Worm (Caenorhabditis elegans) whole organism, L4 larva: Measurements from ENCODE around the gene gsy-1.

Experiments used
- R02D3.7 ChIP-seq: fragments of 150-350 bp; sonication (generic microtip); optimal IDR thresholded peaks from 3 replicates; lab custom pipeline; 2014; ENCODE audit warnings: missing biosample characterization, missing genetic modification characterization
- T20F7.1 ChIP-seq: fragments of 200-800 bp; sonication (Bioruptor generic); optimal IDR thresholded peaks from 2 replicates; lab custom pipeline; 2018; ENCODE audit warnings: mild to moderate bottlenecking, missing genetic modification characterization, missing compliant biosample characterization
- T26A8.4 ChIP-seq: fragments of 200-800 bp; sonication (Bioruptor generic); IDR thresholded peaks from 2 replicates; pipeline ENCODE4 v1.3.6; 2022; ENCODE audit warnings: missing genetic modification characterization, missing compliant biosample characterization
- Y48G9A.11 ChIP-seq: fragments of 200-800 bp; sonication (Bioruptor generic); IDR thresholded peaks from 2 replicates; pipeline ENCODE4 v1.3.6; 2022; ENCODE audit warnings: missing genetic modification reagents, missing genetic modification characterization, missing compliant biosample characterization
- Y75B8A.6 ChIP-seq: fragments of 200-800 bp; sonication (Bioruptor generic); IDR thresholded peaks from 2 replicates; pipeline ENCODE4 v1.3.6; 2022; ENCODE audit warnings: missing genetic modification reagents, missing genetic modification characterization, missing compliant biosample characterization
- aha-1 ChIP-seq: fragments of 150-350 bp; peaks from one replicate; lab custom pipeline; 2014; ENCODE audit warnings: missing biosample characterization, missing genetic modification characterization
- ama-1 ChIP-seq: fragments of 150-350 bp; optimal IDR thresholded peaks from 2 replicates; lab custom pipeline; 2014; ENCODE audit warnings: inconsistent platforms, mixed read lengths
- ceh-32 ChIP-seq: sonication (generic microtip); optimal IDR thresholded peaks from 2 replicates; lab custom pipeline; 2016; ENCODE audit warnings: mild to moderate bottlenecking, missing genetic modification characterization, missing compliant biosample characterization; ENCODE audit not compliant: poor library complexity
- daf-16 ChIP-seq, 3 experiments: sonication (generic microtip); optimal IDR thresholded peaks; 2 replicates each; lab custom pipeline; 2016 to 2017; ENCODE audit warnings: missing genetic modification characterization in 3 of 3, missing genetic modification reagents in 3 of 3, mild to moderate bottlenecking in 2 of 3, missing compliant biosample characterization in 2 of 3, missing biosample characterization in 1 of 3, moderate library complexity in 1 of 3
- dmd-6 ChIP-seq: fragments of 200-800 bp; sonication (Bioruptor generic); IDR thresholded peaks from 2 replicates; pipeline ENCODE4 v1.3.6; 2022; ENCODE audit warnings: missing genetic modification reagents, missing genetic modification characterization, missing compliant biosample characterization
- dve-1 ChIP-seq: sonication (generic microtip); optimal IDR thresholded peaks from 2 replicates; lab custom pipeline; 2017; ENCODE audit warnings: antibody characterized with exemption, mild to moderate bottlenecking, missing genetic modification characterization, missing compliant biosample characterization; ENCODE audit not compliant: insufficient read depth
- gei-8 ChIP-seq: fragments of 200-800 bp; sonication (Bioruptor generic); optimal IDR thresholded peaks from 2 replicates; lab custom pipeline; 2018; ENCODE audit warnings: mild to moderate bottlenecking, missing genetic modification characterization, missing compliant biosample characterization
- hif-1 ChIP-seq, 2 experiments: sonication (generic microtip); optimal IDR thresholded peaks; 2 replicates each; lab custom pipeline; 2016 to 2017; ENCODE audit warnings: missing compliant biosample characterization in 2 of 2, missing genetic modification characterization in 2 of 2, missing genetic modification reagents in 2 of 2, missing genotype in 2 of 2, mild to moderate bottlenecking in 1 of 2
- hlh-11 ChIP-seq: fragments of 200-800 bp; sonication (Bioruptor generic); optimal IDR thresholded peaks from 2 replicates; lab custom pipeline; 2018; ENCODE audit warnings: mild to moderate bottlenecking, missing genetic modification characterization, missing compliant biosample characterization
- hlh-30 ChIP-seq: sonication (generic microtip); optimal IDR thresholded peaks from 2 replicates; lab custom pipeline; 2017; ENCODE audit warnings: antibody characterized with exemption, mild to moderate bottlenecking, missing genetic modification characterization, missing compliant biosample characterization; ENCODE audit not compliant: insufficient read depth
- jun-1 ChIP-seq: fragments of 150-350 bp; optimal IDR thresholded peaks from 2 replicates; lab custom pipeline; 2014; ENCODE audit warnings: missing biosample characterization, missing genetic modification reagents, missing genetic modification characterization
- lin-1 ChIP-seq: fragments of 200-800 bp; sonication (Bioruptor generic); IDR thresholded peaks from 2 replicates; pipeline ENCODE4 v1.3.6; 2022; ENCODE audit warnings: missing genetic modification reagents, missing genetic modification characterization, missing compliant biosample characterization
- lin-29 ChIP-seq: fragments of 200-800 bp; sonication (Bioruptor generic); IDR thresholded peaks from 2 replicates; pipeline ENCODE4 v1.3.6; 2022; ENCODE audit warnings: missing genetic modification reagents, missing genetic modification characterization, missing compliant biosample characterization
- lin-38 ChIP-seq: fragments of 200-800 bp; sonication (Bioruptor generic); IDR thresholded peaks from 2 replicates; pipeline ENCODE4 v1.3.6; 2022; ENCODE audit warnings: missing genetic modification reagents, missing genetic modification characterization, missing compliant biosample characterization
- madf-9 ChIP-seq: fragments of 200-800 bp; sonication (Bioruptor generic); conservative IDR thresholded peaks from 2 replicates; pipeline ENCODE4 v1.3.6; 2022; ENCODE audit warnings: missing genetic modification reagents, missing genetic modification characterization, missing compliant biosample characterization
- mdt-29 ChIP-seq: fragments of 200-800 bp; sonication (Bioruptor generic); IDR thresholded peaks from 2 replicates; pipeline ENCODE4 v1.3.6; 2022; ENCODE audit warnings: missing genetic modification reagents, missing genetic modification characterization, missing compliant biosample characterization
- mes-2 ChIP-seq: sonication (generic microtip); optimal IDR thresholded peaks from 2 replicates; lab custom pipeline; 2016; ENCODE audit warnings: missing genotype, mild to moderate bottlenecking, missing genetic modification characterization, missing compliant biosample characterization; ENCODE audit not compliant: poor library complexity, severe bottlenecking
- nhr-10 ChIP-seq: fragments of 150-350 bp; optimal IDR thresholded peaks from 2 replicates; lab custom pipeline; 2014; ENCODE audit warnings: missing biosample characterization, missing genetic modification characterization
- nhr-102 ChIP-seq: sonication (generic microtip); optimal IDR thresholded peaks from 2 replicates; lab custom pipeline; 2016; ENCODE audit warnings: mild to moderate bottlenecking, missing genetic modification characterization, moderate library complexity, missing compliant biosample characterization
- nhr-11 ChIP-seq: fragments of 150-350 bp; optimal IDR thresholded peaks from 2 replicates; lab custom pipeline; 2014; ENCODE audit warnings: missing biosample characterization, missing genetic modification characterization
- nhr-28 ChIP-seq: fragments of 150-350 bp; optimal IDR thresholded peaks from 2 replicates; lab custom pipeline; 2014; ENCODE audit warnings: missing biosample characterization, missing genetic modification characterization
- nhr-41 ChIP-seq: fragments of 200-800 bp; sonication (Bioruptor generic); IDR thresholded peaks from 2 replicates; pipeline ENCODE4 v1.3.6; 2022; ENCODE audit warnings: missing genetic modification reagents, missing genetic modification characterization, missing compliant biosample characterization
- nhr-42 ChIP-seq: fragments of 200-800 bp; sonication (Bioruptor generic); IDR thresholded peaks from 2 replicates; pipeline ENCODE4 v1.3.6; 2022; ENCODE audit warnings: missing genetic modification characterization, missing compliant biosample characterization
- nhr-48 ChIP-seq: sonication (generic microtip); optimal IDR thresholded peaks from 2 replicates; lab custom pipeline; 2016; ENCODE audit warnings: mild to moderate bottlenecking, missing genetic modification characterization, missing compliant biosample characterization
- nhr-6 ChIP-seq: fragments of 150-350 bp; optimal IDR thresholded peaks from 2 replicates; lab custom pipeline; 2014; ENCODE audit warnings: missing biosample characterization, missing genetic modification characterization
- nhr-76 ChIP-seq: fragments of 150-350 bp; optimal IDR thresholded peaks from 2 replicates; lab custom pipeline; 2014; ENCODE audit warnings: missing biosample characterization, missing genetic modification characterization
- nhr-77 ChIP-seq: fragments of 150-350 bp; optimal IDR thresholded peaks from 2 replicates; lab custom pipeline; 2014; ENCODE audit warnings: missing biosample characterization, missing genetic modification characterization
- php-3 ChIP-seq: fragments of 200-800 bp; sonication (Bioruptor generic); IDR thresholded peaks from 2 replicates; pipeline ENCODE4 v1.3.6; 2022; ENCODE audit warnings: missing genetic modification reagents, missing genetic modification characterization, missing compliant biosample characterization
- pqm-1 ChIP-seq: sonication (generic microtip); optimal IDR thresholded peaks from 2 replicates; lab custom pipeline; 2017; ENCODE audit warnings: missing biosample characterization, missing genetic modification characterization
- sdz-12 ChIP-seq: fragments of 200-800 bp; sonication (Bioruptor generic); optimal IDR thresholded peaks from 2 replicates; lab custom pipeline; 2018; ENCODE audit warnings: mild to moderate bottlenecking, missing genetic modification characterization, missing compliant biosample characterization
- snpc-1.2 ChIP-seq: fragments of 200-800 bp; sonication (Bioruptor generic); IDR thresholded peaks from 2 replicates; pipeline ENCODE4 v1.3.6; 2022; ENCODE audit warnings: missing genetic modification reagents, missing genetic modification characterization, missing compliant biosample characterization
- snpc-4 ChIP-seq: fragments of 150-350 bp; optimal IDR thresholded peaks from 2 replicates; lab custom pipeline; 2014; ENCODE audit warnings: missing biosample characterization, missing genetic modification characterization
- spr-1 ChIP-seq: sonication (generic microtip); optimal IDR thresholded peaks from 2 replicates; lab custom pipeline; 2016; ENCODE audit warnings: mild to moderate bottlenecking, missing genetic modification characterization, missing compliant biosample characterization
- spr-3 ChIP-seq: fragments of 200-800 bp; sonication (Bioruptor generic); optimal IDR thresholded peaks from 2 replicates; lab custom pipeline; 2018; ENCODE audit warnings: mild to moderate bottlenecking, missing genetic modification characterization, missing compliant biosample characterization
- tra-1 ChIP-seq: fragments of 200-800 bp; sonication (Bioruptor generic); IDR thresholded peaks from 2 replicates; pipeline ENCODE4 v1.3.6; 2022; ENCODE audit warnings: missing genetic modification reagents, missing genetic modification characterization, missing compliant biosample characterization
- unc-130 ChIP-seq: sonication (generic microtip); optimal IDR thresholded peaks from 2 replicates; lab custom pipeline; 2016; ENCODE audit warnings: missing genetic modification reagents, missing genetic modification characterization, missing compliant biosample characterization
- zfp-3 ChIP-seq: fragments of 200-800 bp; sonication (Bioruptor generic); conservative IDR thresholded peaks from 2 replicates; pipeline ENCODE4 v1.3.6; 2022; ENCODE audit warnings: missing genetic modification reagents, missing genetic modification characterization, missing compliant biosample characterization
- ztf-11 ChIP-seq: fragments of 150-350 bp; optimal IDR thresholded peaks from 2 replicates; lab custom pipeline; 2014; ENCODE audit warnings: missing biosample characterization, missing genetic modification characterization
- ztf-7 ChIP-seq: fragments of 150-350 bp; optimal IDR thresholded peaks from 2 replicates; lab custom pipeline; 2014; ENCODE audit warnings: missing biosample characterization, missing genetic modification characterization

The gsy-1 gene

DNA sequence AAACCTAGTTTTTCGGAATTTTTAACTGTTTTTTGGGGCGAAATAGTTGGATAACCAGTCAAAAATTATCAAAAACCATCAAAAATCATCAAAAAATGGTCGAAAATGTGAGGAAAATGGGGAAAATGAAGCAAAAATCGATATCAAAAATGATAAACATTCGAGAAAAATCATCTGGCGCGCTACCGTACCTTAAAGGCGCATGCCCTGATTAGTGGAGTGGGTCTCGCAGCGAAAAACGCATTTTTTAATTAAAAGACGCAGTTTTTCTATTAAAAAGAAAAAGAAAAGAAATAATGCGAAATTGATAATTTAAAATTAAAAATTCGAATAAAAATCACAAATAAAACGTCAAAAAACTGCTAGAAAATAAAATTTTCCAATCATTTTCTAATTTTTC lies 2.5 kb upstream of the gsy-1 start, which contains the start of gene F35C5.1 (continued):
- TF ChIP-seq snpc-4 (tag; lab: Kevin White, UChicago) (no peak), ztf-7 (tag; lab: Kevin White, UChicago) (no peak), gei-8 (GFP tag; lab: Kevin White, UChicago) (no peak), Y75B8A.6 (GFP tag; lab: Robert Waterston, UW) (no peak)

- TF ChIP-seq dve-1 (peak; percentile 46), lin-38 (GFP tag; lab: Robert Waterston, UW) (0 out of 2 replicates have a peak, but pooled peaks have one; percentile 7), aha-1 (tag; lab: Kevin White, UChicago) (peak; percentile 18), tra-1 (GFP tag; lab: Robert Waterston, UW) (0 out of 2 replicates have a peak, but pooled peaks have one; percentile 48), php-3 (GFP tag; lab: Robert Waterston, UW) (peak; percentile 67), ceh-32 (tag; lab: Kevin White, UChicago) (no peak), nhr-28 (peak; percentile 39), lin-29 (no peak), pqm-1 (tag; lab: Kevin White, UChicago) (peak; percentile 78), ztf-11 (tag; lab: Kevin White, UChicago) (no peak), hif-1 (tag; optimal IDR thresholded peaks at IDR 0.05; lab: Kevin White, UChicago) (peak in 1 of 2 experiments; percentile 13), daf-16 (GFP tag; optimal IDR thresholded peaks at IDR 0.05; lab: Kevin White, UChicago) (no peak), daf-16 (tag; optimal IDR thresholded peaks at IDR 0.05; lab: Kevin White, UChicago) (peak; percentile 85), hlh-11 (peak; percentile 73), dmd-6 (GFP tag; lab: Robert Waterston, UW) (peak; percentile 78)
Measured at ce11 chrII:12879758-12880157, 1.8 kb upstream of the gsy-1 start.

ce11 chrII:12878697-12879096 lies 776 bp upstream of the gsy-1 start:
- TF ChIP-seq nhr-10 (tag; lab: Kevin White, UChicago): peak; percentile 56
- TF ChIP-seq ztf-11 (tag; lab: Kevin White, UChicago): no peak
- peak; percentile 62 for TF ChIP-seq nhr-48 (tag; lab: Kevin White, UChicago)
- peak; percentile 37 for TF ChIP-seq lin-38 (GFP tag; lab: Robert Waterston, UW)
- TF ChIP-seq lin-1 (GFP tag; lab: Robert Waterston, UW): peak; percentile 52; the same call in 1 of the 2 replicates
- TF ChIP-seq nhr-6 (tag; lab: Kevin White, UChicago): peak; percentile 58
- TF ChIP-seq nhr-41 (GFP tag; lab: Robert Waterston, UW): 0 out of 2 replicates have a peak, but pooled peaks have one; percentile 41
- TF ChIP-seq nhr-11: peak; percentile 39
- 0 out of 2 replicates have a peak, but pooled peaks have one; percentile 19 for TF ChIP-seq mdt-29 (GFP tag; lab: Robert Waterston, UW)
- TF ChIP-seq unc-130 (GFP tag; lab: Kevin White, UChicago): no peak
- no peak for TF ChIP-seq ztf-7 (tag; lab: Kevin White, UChicago)
- TF ChIP-seq madf-9: 0 out of 2 replicates have a peak, but pooled peaks have one; percentile 18
- no peak for TF ChIP-seq spr-1 (tag; lab: Kevin White, UChicago)
- peak; percentile 93 for TF ChIP-seq dmd-6 (GFP tag; lab: Robert Waterston, UW)
- TF ChIP-seq nhr-28: peak; percentile 88
- no peak for TF ChIP-seq nhr-76 (tag; lab: Kevin White, UChicago)
- TF ChIP-seq zfp-3 (GFP tag; lab: Robert Waterston, UW): 0 out of 2 replicates have a peak, but pooled peaks have one; percentile 37
- TF ChIP-seq T26A8.4 (GFP tag; lab: Robert Waterston, UW): 0 out of 2 replicates have a peak, but pooled peaks have one; percentile 44
- no peak for TF ChIP-seq jun-1 (tag; lab: Kevin White, UChicago)
- TF ChIP-seq gei-8 (GFP tag; lab: Kevin White, UChicago): peak; percentile 41
- TF ChIP-seq nhr-42: no peak
- TF ChIP-seq ama-1 (lab: Kevin White, UChicago): peak; percentile 14
- TF ChIP-seq dve-1: peak; percentile 92
- TF ChIP-seq snpc-1.2 (GFP tag; lab: Robert Waterston, UW): no peak
- peak; percentile 72 for TF ChIP-seq nhr-77
- TF ChIP-seq nhr-102 (tag; lab: Kevin White, UChicago): peak; percentile 69
- peak; percentile 72 to 85 for TF ChIP-seq daf-16 (GFP tag; optimal IDR thresholded peaks at IDR 0.05; lab: Kevin White, UChicago)
- TF ChIP-seq daf-16 (tag; optimal IDR thresholded peaks at IDR 0.05; lab: Kevin White, UChicago): peak; percentile 99
- no peak for TF ChIP-seq spr-3 (GFP tag; lab: Kevin White, UChicago)
- TF ChIP-seq lin-29: no peak
- no peak for TF ChIP-seq sdz-12 (GFP tag; lab: Kevin White, UChicago)
- TF ChIP-seq T20F7.1 (GFP tag; lab: Kevin White, UChicago): no peak
- TF ChIP-seq R02D3.7 (tag; lab: Kevin White, UChicago): no peak
- peak; percentile 75 for TF ChIP-seq pqm-1 (tag; lab: Kevin White, UChicago)
- peak; percentile 43 for TF ChIP-seq mes-2 (tag; lab: Kevin White, UChicago)
- no peak for TF ChIP-seq Y48G9A.11 (GFP tag; lab: Robert Waterston, UW)
- peak; percentile 90 for TF ChIP-seq hlh-30 (tag; lab: Kevin White, UChicago)
